Worm (Caenorhabditis elegans) whole organism, late embryonic: Measurements from ENCODE around the gene srz-16.

Experiments used
- ceh-19 ChIP-seq: fragments of 200-800 bp; sonication (Bioruptor generic); optimal IDR thresholded peaks from 2 replicates; lab custom pipeline; 2018; ENCODE audit warnings: mild to moderate bottlenecking, missing genetic modification characterization, missing compliant biosample characterization
- ceh-30 ChIP-seq: fragments of 150-350 bp; optimal IDR thresholded peaks from 2 replicates; lab custom pipeline; 2014; ENCODE audit warnings: missing biosample characterization, missing genetic modification characterization
- ceh-31 ChIP-seq: sonication (generic microtip); optimal IDR thresholded peaks from 2 replicates; lab custom pipeline; 2016; ENCODE audit warnings: missing genetic modification characterization, missing compliant biosample characterization

srz-16 gene

DNA sequence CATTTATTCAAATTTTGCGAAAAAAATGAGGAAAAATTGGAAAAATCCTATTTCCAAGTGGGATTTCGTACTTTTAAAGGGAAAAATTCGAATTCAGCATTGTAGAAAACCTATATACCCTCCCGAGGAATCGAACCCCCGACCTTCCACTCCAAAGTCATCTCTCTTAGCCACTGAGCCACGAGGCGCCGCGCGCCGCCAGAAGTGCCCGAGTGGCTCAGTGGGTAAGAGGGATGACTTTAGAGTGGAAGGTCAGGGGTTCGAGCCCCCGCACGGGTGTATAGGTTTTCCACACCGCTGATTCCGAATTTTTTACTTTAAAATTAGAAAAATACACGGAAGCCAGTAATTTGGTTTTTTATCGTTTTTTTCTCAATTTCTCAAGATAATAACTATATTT, 51.7 kb downstream of the srz-16 start:
- TF ChIP-seq ceh-30 (tag; lab: Kevin White, UChicago): no peak
- no peak for TF ChIP-seq ceh-19 (GFP tag; lab: Kevin White, UChicago)
- no peak for TF ChIP-seq ceh-31 (tag; lab: Kevin White, UChicago)
